Fruit fly (Drosophila melanogaster) whole organism, embryonic: ENCODE data around the gene Pxd.

Experiments used
- Ada2b ChIP-seq: fragments of 200-800 bp; sonication (Bioruptor generic); IDR thresholded peaks from 2 replicates; pipeline ENCODE4 v1.3.6; 2022; ENCODE audit warnings: missing biosample characterization, missing genetic modification characterization
- Adf1 ChIP-seq: fragments of 200-800 bp; sonication (Bioruptor generic); IDR thresholded peaks from 2 replicates; pipeline ENCODE4 v1.3.6; 2022; ENCODE audit warnings: missing biosample characterization, missing genetic modification characterization
- Atf3 ChIP-seq: fragments of 200-800 bp; sonication (Bioruptor generic); optimal IDR thresholded peaks from 3 replicates; lab custom pipeline; 2016; ENCODE audit warnings: missing biosample characterization, missing genetic modification characterization
- Bdp1 ChIP-seq: fragments of 200-800 bp; sonication (Bioruptor generic); optimal IDR thresholded peaks from 3 replicates; lab custom pipeline; 2016; ENCODE audit warnings: missing biosample characterization, missing genetic modification characterization
- CG10274 ChIP-seq: fragments of 200-800 bp; sonication (Bioruptor generic); optimal IDR thresholded peaks from 3 replicates; lab custom pipeline; 2017; ENCODE audit warnings: missing biosample characterization, mild to moderate bottlenecking, missing genetic modification characterization
- CG10321 ChIP-seq: fragments of 200-800 bp; sonication (Bioruptor generic); IDR thresholded peaks from 2 replicates; pipeline ENCODE4 v1.3.6; 2022; ENCODE audit warnings: missing biosample characterization, missing genetic modification characterization
- CG11247 ChIP-seq: fragments of 200-800 bp; sonication (Bioruptor generic); IDR thresholded peaks from 2 replicates; pipeline ENCODE4 v1.3.6; 2022; ENCODE audit warnings: missing biosample characterization, missing genetic modification characterization
- CG12104 ChIP-seq: fragments of 200-800 bp; sonication (Bioruptor generic); optimal IDR thresholded peaks from 3 replicates; lab custom pipeline; 2016; ENCODE audit warnings: missing biosample characterization, missing genetic modification characterization
- CG16813 ChIP-seq: fragments of 200-800 bp; sonication (Bioruptor generic); IDR thresholded peaks from 3 replicates; pipeline ENCODE4 v1.3.6; 2022; ENCODE audit warnings: missing biosample characterization, missing genetic modification characterization; ENCODE audit not compliant: partially characterized antibody
- CG2199 ChIP-seq: fragments of 200-800 bp; sonication (Bioruptor generic); IDR thresholded peaks from 3 replicates; pipeline ENCODE4 v1.3.6; 2022; ENCODE audit warnings: missing biosample characterization, missing genetic modification characterization
- CG2712 ChIP-seq: fragments of 200-800 bp; optimal IDR thresholded peaks from 3 replicates; lab custom pipeline; 2019; ENCODE audit warnings: missing biosample characterization, mild to moderate bottlenecking, missing genetic modification characterization, moderate library complexity
- CG32532 ChIP-seq: fragments of 200-800 bp; sonication (Bioruptor generic); IDR thresholded peaks from 2 replicates; pipeline ENCODE4 v1.3.6; 2022; ENCODE audit warnings: missing biosample characterization, missing genetic modification characterization
- CG4424 ChIP-seq: fragments of 200-800 bp; sonication (Bioruptor generic); optimal IDR thresholded peaks from 3 replicates; lab custom pipeline; 2016; ENCODE audit warnings: missing biosample characterization, missing genetic modification characterization
- CG4730 ChIP-seq: fragments of 200-800 bp; sonication (Bioruptor generic); IDR thresholded peaks from 2 replicates; pipeline ENCODE4 v1.3.6; 2022; ENCODE audit warnings: missing biosample characterization, missing genetic modification characterization
- CG4854 ChIP-seq: fragments of 200-800 bp; sonication (Bioruptor generic); optimal IDR thresholded peaks from 2 replicates; lab custom pipeline; 2016; ENCODE audit warnings: missing biosample characterization, missing genetic modification characterization, inconsistent platforms
- CG6272 ChIP-seq: fragments of 200-800 bp; sonication (Bioruptor generic); IDR thresholded peaks from 2 replicates; pipeline ENCODE4 v1.3.6; 2022; ENCODE audit warnings: missing biosample characterization, missing genetic modification characterization
- CG6654 ChIP-seq: fragments of 200-800 bp; sonication (Bioruptor generic); optimal IDR thresholded peaks from 2 replicates; lab custom pipeline; 2017; ENCODE audit warnings: missing biosample characterization, mild to moderate bottlenecking, missing genetic modification characterization
- CG9609 ChIP-seq: fragments of 200-800 bp; sonication (Bioruptor generic); optimal IDR thresholded peaks from 3 replicates; lab custom pipeline; 2016; ENCODE audit warnings: missing biosample characterization, missing genetic modification characterization
- Camta ChIP-seq: fragments of 200-800 bp; sonication (Bioruptor generic); optimal IDR thresholded peaks from 2 replicates; lab custom pipeline; 2016; ENCODE audit warnings: missing biosample characterization, missing genetic modification characterization
- Dll ChIP-seq: fragments of 200-800 bp; sonication (Bioruptor generic); IDR thresholded peaks from 4 replicates; pipeline ENCODE4 v1.3.6; 2022; ENCODE audit warnings: missing biosample characterization, missing genetic modification characterization; ENCODE audit not compliant: partially characterized antibody
- Ets97D ChIP-seq: fragments of 200-800 bp; sonication (Bioruptor generic); optimal IDR thresholded peaks from 3 replicates; lab custom pipeline; 2016; ENCODE audit warnings: missing biosample characterization, missing genetic modification characterization
- Gsc ChIP-seq: fragments of 200-800 bp; sonication (Bioruptor generic); IDR thresholded peaks from 2 replicates; pipeline ENCODE4 v1.3.6; 2022; ENCODE audit warnings: missing biosample characterization, missing genetic modification characterization
- HmgD ChIP-seq: fragments of 200-800 bp; sonication (Bioruptor generic); optimal IDR thresholded peaks from 3 replicates; lab custom pipeline; 2016; ENCODE audit warnings: missing biosample characterization, missing genetic modification characterization
- Med ChIP-seq: fragments of 200-800 bp; sonication (Bioruptor generic); peaks from one replicate; lab custom pipeline; 2016; ENCODE audit warnings: missing biosample characterization, missing genetic modification characterization, mild to moderate bottlenecking, inconsistent platforms, moderate library complexity
- Meics ChIP-seq: fragments of 200-800 bp; sonication (Bioruptor generic); optimal IDR thresholded peaks from 2 replicates; lab custom pipeline; 2017; ENCODE audit warnings: missing biosample characterization, mild to moderate bottlenecking, missing genetic modification characterization
- Myb ChIP-seq: fragments of 200-800 bp; sonication (Bioruptor generic); optimal IDR thresholded peaks from 2 replicates; lab custom pipeline; 2016; ENCODE audit warnings: missing biosample characterization, missing genetic modification characterization
- NK7.1 ChIP-seq: fragments of 200-800 bp; sonication (Bioruptor generic); optimal IDR thresholded peaks from 3 replicates; lab custom pipeline; 2016; ENCODE audit warnings: missing biosample characterization, missing genetic modification characterization
- Sin3A ChIP-seq: fragments of >200 bp; optimal IDR thresholded peaks from 2 replicates; lab custom pipeline; 2018
- Six4 ChIP-seq: fragments of 200-800 bp; sonication (Bioruptor generic); optimal IDR thresholded peaks from 2 replicates; lab custom pipeline; 2016; ENCODE audit warnings: missing biosample characterization, missing genetic modification characterization
- abd-A ChIP-seq: fragments of 200-800 bp; sonication (Bioruptor generic); optimal IDR thresholded peaks from 3 replicates; lab custom pipeline; 2019; ENCODE audit warnings: missing biosample characterization, mild to moderate bottlenecking, missing genetic modification characterization, moderate library complexity
- ac ChIP-seq: fragments of 200-800 bp; sonication (Bioruptor generic); optimal IDR thresholded peaks from 3 replicates; lab custom pipeline; 2017; ENCODE audit warnings: missing biosample characterization, mild to moderate bottlenecking, missing genetic modification characterization
- amos ChIP-seq: fragments of 200-800 bp; sonication (Bioruptor generic); IDR thresholded peaks from 2 replicates; pipeline ENCODE4 v1.3.6; 2022; ENCODE audit warnings: missing biosample characterization, missing genetic modification characterization; ENCODE audit not compliant: partially characterized antibody
- bab2 ChIP-seq: fragments of 200-800 bp; sonication (Bioruptor generic); optimal IDR thresholded peaks from 2 replicates; lab custom pipeline; 2016; ENCODE audit warnings: missing biosample characterization, missing genetic modification characterization
- chm ChIP-seq: fragments of 200-800 bp; sonication (Bioruptor generic); IDR thresholded peaks from 2 replicates; pipeline ENCODE4 v1.3.6; 2022; ENCODE audit warnings: missing biosample characterization, missing genetic modification characterization
- ci ChIP-seq: fragments of 200-800 bp; sonication (Bioruptor generic); IDR thresholded peaks from 3 replicates; pipeline ENCODE4 v1.3.6; 2022; ENCODE audit warnings: missing biosample characterization, missing genetic modification characterization
- croc ChIP-seq: fragments of 200-800 bp; sonication (Bioruptor generic); conservative IDR thresholded peaks from 3 replicates; pipeline ENCODE4 v1.3.6; 2022; ENCODE audit warnings: missing biosample characterization, missing genetic modification characterization
- dpn ChIP-seq, 2 experiments: fragments of 200-800 bp; sonication (Bioruptor generic); optimal IDR thresholded peaks; 3 replicates each; lab custom pipeline; 2016; ENCODE audit warnings: missing biosample characterization in 2 of 2, missing genetic modification characterization in 2 of 2
- en ChIP-seq: fragments of 200-800 bp; sonication (Bioruptor generic); optimal IDR thresholded peaks from 2 replicates; lab custom pipeline; 2016; ENCODE audit warnings: missing biosample characterization, missing genetic modification characterization
- hb ChIP-seq: fragments of 200-800 bp; sonication (Bioruptor generic); IDR thresholded peaks from 3 replicates; pipeline ENCODE4 v1.3.6; 2022; ENCODE audit warnings: missing biosample characterization, missing genetic modification characterization; ENCODE audit not compliant: partially characterized antibody
- her ChIP-seq: fragments of 200-800 bp; sonication (Bioruptor generic); optimal IDR thresholded peaks from 2 replicates; lab custom pipeline; 2016; ENCODE audit warnings: missing biosample characterization, missing genetic modification characterization
- insv ChIP-seq, 2 experiments: fragments of 200-800 bp; sonication (Bioruptor generic); optimal IDR thresholded peaks; 3 replicates each; lab custom pipeline; 2016 to 2018; ENCODE audit warnings: missing biosample characterization in 2 of 2, missing genetic modification characterization in 2 of 2
- jigr1 ChIP-seq: fragments of 200-800 bp; sonication (Bioruptor generic); IDR thresholded peaks from 3 replicates; pipeline ENCODE4 v1.3.6; 2022; ENCODE audit warnings: missing biosample characterization, missing genetic modification characterization
- nau ChIP-seq: fragments of 200-800 bp; sonication (Bioruptor generic); optimal IDR thresholded peaks from 3 replicates; lab custom pipeline; 2017; ENCODE audit warnings: missing biosample characterization, mild to moderate bottlenecking, missing genetic modification characterization, missing genetic modification reagents
- nom ChIP-seq: fragments of 200-800 bp; sonication (Bioruptor generic); optimal IDR thresholded peaks from 2 replicates; lab custom pipeline; 2017; ENCODE audit warnings: missing biosample characterization, missing genetic modification characterization, mild to moderate bottlenecking, moderate library complexity, missing genetic modification reagents
- odd ChIP-seq: fragments of 200-800 bp; sonication (Bioruptor generic); optimal IDR thresholded peaks from 2 replicates; lab custom pipeline; 2017; ENCODE audit warnings: missing biosample characterization, mild to moderate bottlenecking, missing genetic modification characterization
- pan ChIP-seq, 4 experiments: fragments of >200 bp in 3 of 4; fragments of 200-800 bp in 1 of 4; sonication (Bioruptor generic) in 1 of 4; optimal IDR thresholded peaks in 3 of 4; IDR thresholded peaks in 1 of 4; 2 replicates each; pipeline versions ENCODE4 v1.3.6 to Lab custom; 2017 to 2022; ENCODE audit warnings: missing biosample characterization in 2 of 4, missing genetic modification characterization in 2 of 4, mixed read lengths in 1 of 4
- sens ChIP-seq: fragments of 200-800 bp; sonication (Bioruptor generic); peaks from one replicate; lab custom pipeline; 2016; ENCODE audit warnings: missing biosample characterization, missing genetic modification characterization
- sima ChIP-seq: fragments of 200-800 bp; sonication (Bioruptor generic); optimal IDR thresholded peaks from 2 replicates; lab custom pipeline; 2016; ENCODE audit warnings: missing biosample characterization, missing genetic modification characterization
- sob ChIP-seq: fragments of 200-800 bp; sonication (Bioruptor generic); IDR thresholded peaks from 2 replicates; pipeline ENCODE4 v1.3.6; 2022; ENCODE audit warnings: missing biosample characterization, missing genetic modification characterization
- stwl ChIP-seq: fragments of 200-800 bp; sonication (Bioruptor generic); optimal IDR thresholded peaks from 3 replicates; lab custom pipeline; 2018; ENCODE audit warnings: missing biosample characterization, mild to moderate bottlenecking, missing genetic modification characterization, moderate library complexity
- vfl ChIP-seq: fragments of 200-800 bp; sonication (Bioruptor generic); optimal IDR thresholded peaks from 2 replicates; lab custom pipeline; 2016; ENCODE audit warnings: missing biosample characterization, missing genetic modification characterization

The Pxd gene

DNA sequence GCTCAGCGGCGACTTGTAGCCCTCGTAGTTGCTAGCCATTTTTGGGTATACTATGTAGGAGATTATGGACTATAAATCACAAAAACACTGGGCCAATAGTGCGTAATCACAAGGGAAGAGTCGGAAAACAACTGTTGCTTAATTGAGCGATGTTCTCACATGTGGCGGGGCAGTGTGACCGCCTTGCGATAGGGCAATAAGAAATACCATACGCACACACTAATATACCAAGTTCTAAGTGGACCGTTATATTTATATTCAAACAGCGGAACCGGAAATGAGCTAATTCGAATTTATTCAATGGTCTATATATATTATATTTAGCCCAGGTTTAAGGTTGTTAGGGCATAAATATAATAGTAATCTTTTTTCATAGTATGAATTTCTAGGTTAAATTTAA lies 6.6 kb downstream of the Pxd start, which contains the start of gene Adsl (continued):
- peak; percentile 60; the same call in 1 of the 2 replicates for TF ChIP-seq sob (GFP tag; lab: Robert Waterston, UW)
- TF ChIP-seq odd (GFP tag; lab: Kevin White, UChicago), result peak; percentile 79
- TF ChIP-seq NK7.1 (GFP tag; lab: Kevin White, UChicago), result no peak
- TF ChIP-seq CG2199 (GFP tag; lab: Robert Waterston, UW), result no peak
- no peak for TF ChIP-seq sima
- TF ChIP-seq CG16813, result no peak
- no peak for TF ChIP-seq hb
- TF ChIP-seq stwl (tag; lab: Kevin White, UChicago), result peak; percentile 99
- no peak for TF ChIP-seq her
- peak; percentile 7 for TF ChIP-seq CG6654 (GFP tag; lab: Kevin White, UChicago)
- TF ChIP-seq dpn (GFP tag; optimal IDR thresholded peaks at IDR 0.05; lab: Kevin White, UChicago), result peak; percentile 2 to 9
- TF ChIP-seq ac, result peak; percentile 73
- TF ChIP-seq CG10321, result peak; percentile 37; the same call in 1 of the 2 replicates
- TF ChIP-seq amos, result no peak
- TF ChIP-seq CG6272, result no peak
- peak; percentile 89 for TF ChIP-seq sens (GFP tag; lab: Kevin White, UChicago)
- TF ChIP-seq abd-A, result no peak
- TF ChIP-seq CG12104 (GFP tag; lab: Kevin White, UChicago), result peak; percentile 19
- no peak for TF ChIP-seq bab2 (GFP tag; lab: Kevin White, UChicago)
- peak; percentile 91 for TF ChIP-seq Myb (GFP tag; lab: Kevin White, UChicago)
- TF ChIP-seq ci, result peak; percentile 91
- TF ChIP-seq CG4854, result no peak
- 0 out of 3 replicates have a peak, but pooled peaks have one; percentile 20 for TF ChIP-seq croc (GFP tag; lab: Robert Waterston, UW)
- peak in 1 of 2 experiments; percentile 68 for TF ChIP-seq insv (GFP tag; optimal IDR thresholded peaks at IDR 0.05; lab: Kevin White, UChicago)
- TF ChIP-seq Atf3 (GFP tag; lab: Kevin White, UChicago), result no peak
- no peak for TF ChIP-seq HmgD
- peak; percentile 39 for TF ChIP-seq en
- peak; percentile 41 for TF ChIP-seq Camta (GFP tag; lab: Kevin White, UChicago)
- TF ChIP-seq CG10274, result peak; percentile 34
- no peak for TF ChIP-seq chm
- TF ChIP-seq vfl, result no peak
- peak; percentile 99 for TF ChIP-seq Ets97D (GFP tag; lab: Kevin White, UChicago)
- TF ChIP-seq jigr1 (GFP tag; lab: Robert Waterston, UW), result no peak
- peak; percentile 95 for TF ChIP-seq Med (GFP tag; lab: Kevin White, UChicago)
- no peak for TF ChIP-seq Bdp1 (GFP tag; lab: Kevin White, UChicago)
- no peak for TF ChIP-seq nom (GFP tag; lab: Kevin White, UChicago)
- 0 out of 4 replicates have a peak, but pooled peaks have one; percentile 49 for TF ChIP-seq Dll (GFP tag; lab: Robert Waterston, UW)
- TF ChIP-seq nau (GFP tag; lab: Kevin White, UChicago), result no peak
- peak; percentile 5 for TF ChIP-seq CG9609
- TF ChIP-seq Sin3A (lab: Kevin White, UChicago), result no peak
- TF ChIP-seq CG4424 (GFP tag; lab: Kevin White, UChicago), result peak; percentile 74
- TF ChIP-seq CG32532 (GFP tag; lab: Robert Waterston, UW), result peak; percentile 51; the same call in 1 of the 2 replicates
- TF ChIP-seq Six4, result peak; percentile 49
- peak; percentile 83 for TF ChIP-seq Meics
- no peak for TF ChIP-seq CG4730 (GFP tag; lab: Robert Waterston, UW)
- peak; percentile 19; the same call in 1 of the 2 replicates for TF ChIP-seq Ada2b (GFP tag; lab: Robert Waterston, UW)
- no peak for TF ChIP-seq Gsc
- TF ChIP-seq Adf1 (GFP tag; lab: Robert Waterston, UW), result no peak
- TF ChIP-seq pan (optimal IDR thresholded peaks at IDR 0.05; lab: Kevin White, UChicago), result no peak
- peak in 1 of 2 experiments; percentile 65 for TF ChIP-seq pan (GFP tag; optimal IDR thresholded peaks at IDR 0.05 in 1 of 2, IDR thresholded peaks at IDR 0.05 in 1 of 2)
- no peak for TF ChIP-seq CG11247 (GFP tag; lab: Robert Waterston, UW)
- TF ChIP-seq CG2712, result no peak
